Worm (Caenorhabditis elegans): ENCODE data around the gene dbl-1.

- TF ChIP-seq ama-1 (optimal IDR thresholded peaks at IDR 0.05) = no peak
- TF ChIP-seq ets-7 (tag; optimal IDR thresholded peaks at IDR 0.05) = no peak
- TF ChIP-seq ceh-36 (tag; optimal IDR thresholded peaks at IDR 0.05) = no peak
- no peak for TF ChIP-seq hnd-1 (tag; optimal IDR thresholded peaks at IDR 0.05)
- TF ChIP-seq tbx-11 (GFP tag; IDR thresholded peaks at IDR 0.05) = no peak
- no peak for TF ChIP-seq B0310.2 (tag; optimal IDR thresholded peaks at IDR 0.05)
- no peak for TF ChIP-seq F13C5.2 (tag; optimal IDR thresholded peaks at IDR 0.05)
- TF ChIP-seq flt-1 (GFP tag; IDR thresholded peaks at IDR 0.05) = no peak
- TF ChIP-seq aly-1 (tag; optimal IDR thresholded peaks at IDR 0.05) = no peak
Measured at ce11 chrV:6762361-6762760, 4.4 kb downstream of the dbl-1 start, which contains the start of gene T25F10.4.

Measured in whole organism, early embryonic.